Worm (Caenorhabditis elegans) whole organism, young adult: ENCODE data around the gene T15H9.4.

ENCODE experiments used
- C06A6.2 ChIP-seq: fragments of 200-800 bp; sonication (Bioruptor generic); conservative IDR thresholded peaks from 2 replicates; pipeline ENCODE4 v1.3.6; 2022; ENCODE audit warnings: missing genetic modification characterization, missing compliant biosample characterization
- D2030.7 ChIP-seq: fragments of 200-800 bp; sonication (Bioruptor generic); IDR thresholded peaks from 2 replicates; pipeline ENCODE4 v1.3.6; 2022; ENCODE audit warnings: missing genetic modification reagents, missing genetic modification characterization, missing compliant biosample characterization
- F23B12.7 ChIP-seq: sonication (generic microtip); optimal IDR thresholded peaks from 2 replicates; lab custom pipeline; 2017; ENCODE audit warnings: missing genetic modification characterization, mild to moderate bottlenecking, missing compliant biosample characterization, antibody characterized with exemption, moderate library complexity; ENCODE audit not compliant: insufficient read depth
- F33H1.4 ChIP-seq: fragments of 200-800 bp; sonication (Bioruptor generic); IDR thresholded peaks from 2 replicates; pipeline ENCODE4 v1.3.6; 2022; ENCODE audit warnings: missing genetic modification reagents, missing genetic modification characterization, missing compliant biosample characterization
- F37B4.10 ChIP-seq: fragments of 200-800 bp; sonication (Bioruptor generic); IDR thresholded peaks from 2 replicates; pipeline ENCODE4 v1.3.6; 2022; ENCODE audit warnings: missing genetic modification characterization, missing compliant biosample characterization
- F49E8.2 ChIP-seq: sonication (generic microtip); optimal IDR thresholded peaks from 3 replicates; lab custom pipeline; 2017; ENCODE audit warnings: missing genetic modification characterization, mild to moderate bottlenecking, missing compliant biosample characterization, antibody characterized with exemption, moderate library complexity; ENCODE audit not compliant: insufficient read depth
- F57A8.1 ChIP-seq: fragments of 200-800 bp; sonication (Bioruptor generic); optimal IDR thresholded peaks from 2 replicates; lab custom pipeline; 2018; ENCODE audit warnings: mild to moderate bottlenecking, missing genetic modification characterization, moderate library complexity, missing compliant biosample characterization
- F57C9.4 ChIP-seq: sonication (generic microtip); optimal IDR thresholded peaks from 2 replicates; lab custom pipeline; 2017; ENCODE audit warnings: mild to moderate bottlenecking, missing genetic modification characterization, missing compliant biosample characterization
- K11D2.4 ChIP-seq: fragments of 200-800 bp; sonication (Bioruptor generic); IDR thresholded peaks from 2 replicates; pipeline ENCODE4 v1.3.6; 2022; ENCODE audit warnings: missing genetic modification reagents, missing genetic modification characterization, missing compliant biosample characterization
- K12H6.12 ChIP-seq: fragments of 200-800 bp; sonication (Bioruptor generic); optimal IDR thresholded peaks from 2 replicates; lab custom pipeline; 2018; ENCODE audit warnings: mild to moderate bottlenecking, missing genetic modification characterization, missing compliant biosample characterization
- T26A5.8 ChIP-seq: sonication (generic microtip); optimal IDR thresholded peaks from 2 replicates; lab custom pipeline; 2016; ENCODE audit warnings: missing genetic modification characterization, missing compliant biosample characterization
- attf-5 ChIP-seq: fragments of 200-800 bp; sonication (Bioruptor generic); optimal IDR thresholded peaks from 2 replicates; lab custom pipeline; 2018; ENCODE audit warnings: mild to moderate bottlenecking, missing genetic modification characterization, missing compliant biosample characterization
- attf-6 ChIP-seq: fragments of 200-800 bp; sonication (Bioruptor generic); IDR thresholded peaks from 2 replicates; pipeline ENCODE4 v1.3.6; 2022; ENCODE audit warnings: missing genetic modification reagents, missing genetic modification characterization, missing compliant biosample characterization
- cebp-1 ChIP-seq, 2 experiments: fragments of 200-800 bp in 1 of 2; sonication (Bioruptor generic) in 1 of 2; sonication (generic microtip) in 1 of 2; IDR thresholded peaks in 1 of 2; optimal IDR thresholded peaks in 1 of 2; 2 replicates each; pipeline versions ENCODE4 v1.3.6 to Lab custom; 2017 to 2022; ENCODE audit warnings: missing compliant biosample characterization in 2 of 2, missing genetic modification characterization in 2 of 2, mild to moderate bottlenecking in 1 of 2, missing genetic modification reagents in 1 of 2, moderate library complexity in 1 of 2
- ceh-58 ChIP-seq: fragments of 200-800 bp; sonication (Bioruptor generic); IDR thresholded peaks from 2 replicates; pipeline ENCODE4 v1.3.6; 2022; ENCODE audit warnings: missing genetic modification characterization, missing compliant biosample characterization
- dox-1 ChIP-seq: fragments of 200-800 bp; sonication (Bioruptor generic); IDR thresholded peaks from 2 replicates; pipeline ENCODE4 v1.3.6; 2022; ENCODE audit warnings: missing genetic modification reagents, missing genetic modification characterization, missing compliant biosample characterization
- dpff-1 ChIP-seq: sonication (generic microtip); optimal IDR thresholded peaks from 2 replicates; lab custom pipeline; 2017; ENCODE audit warnings: mild to moderate bottlenecking, missing genetic modification characterization, missing compliant biosample characterization
- efl-1 ChIP-seq: fragments of 150-350 bp; optimal IDR thresholded peaks from 2 replicates; lab custom pipeline; 2014; ENCODE audit warnings: missing biosample characterization, missing genetic modification reagents, missing genetic modification characterization
- egl-44 ChIP-seq: fragments of 200-800 bp; sonication (Bioruptor generic); IDR thresholded peaks from 2 replicates; pipeline ENCODE4 v1.3.6; 2022; ENCODE audit warnings: missing genetic modification reagents, missing genetic modification characterization, missing compliant biosample characterization
- ekl-4 ChIP-seq: fragments of 200-800 bp; sonication (Bioruptor generic); IDR thresholded peaks from 2 replicates; pipeline ENCODE4 v1.3.6; 2022; ENCODE audit warnings: missing genetic modification reagents, missing genetic modification characterization, missing compliant biosample characterization
- hrde-1 ChIP-seq: sonication (generic microtip); optimal IDR thresholded peaks from 2 replicates; lab custom pipeline; 2016; ENCODE audit warnings: missing genetic modification characterization, mild to moderate bottlenecking, missing compliant biosample characterization, moderate library complexity, missing genotype, missing genetic modification reagents, borderline replicate concordance
- let-607 ChIP-seq, 2 experiments: fragments of 200-800 bp in 1 of 2; sonication (Bioruptor generic) in 1 of 2; sonication (generic microtip) in 1 of 2; optimal IDR thresholded peaks; 2 replicates each; lab custom pipeline; 2016 to 2018; ENCODE audit warnings: mild to moderate bottlenecking in 2 of 2, missing compliant biosample characterization in 2 of 2, missing genetic modification characterization in 2 of 2, moderate library complexity in 2 of 2, missing genotype in 1 of 2
- lin-35 ChIP-seq, 3 experiments: fragments of 150-350 bp in 2 of 3; sonication (generic microtip) in 1 of 3; optimal IDR thresholded peaks; 2 replicates each; lab custom pipeline; 2014 to 2018; ENCODE audit warnings: missing biosample characterization in 3 of 3, missing genetic modification characterization in 3 of 3, missing genetic modification reagents in 3 of 3
- lin-54 ChIP-seq: fragments of 200-800 bp; sonication (Bioruptor generic); optimal IDR thresholded peaks from 2 replicates; lab custom pipeline; 2018; ENCODE audit warnings: mild to moderate bottlenecking, missing genetic modification characterization, missing compliant biosample characterization
- lsl-1 ChIP-seq: fragments of 200-800 bp; sonication (Bioruptor generic); optimal IDR thresholded peaks from 2 replicates; lab custom pipeline; 2018; ENCODE audit warnings: mild to moderate bottlenecking, missing genetic modification characterization, moderate library complexity, missing compliant biosample characterization
- madf-6 ChIP-seq: fragments of 200-800 bp; sonication (Bioruptor generic); IDR thresholded peaks from 2 replicates; pipeline ENCODE4 v1.3.6; 2022; ENCODE audit warnings: missing genetic modification reagents, missing genetic modification characterization, missing compliant biosample characterization
- madf-8 ChIP-seq: fragments of 200-800 bp; sonication (Bioruptor generic); conservative IDR thresholded peaks from 2 replicates; pipeline ENCODE4 v1.3.6; 2022; ENCODE audit warnings: missing genetic modification reagents, missing genetic modification characterization, missing compliant biosample characterization
- mcd-1 ChIP-seq: fragments of 200-800 bp; sonication (Bioruptor generic); IDR thresholded peaks from 2 replicates; pipeline ENCODE4 v1.3.6; 2022; ENCODE audit warnings: missing genetic modification reagents, missing genetic modification characterization, missing compliant biosample characterization
- mxl-1 ChIP-seq: sonication (generic microtip); optimal IDR thresholded peaks from 2 replicates; lab custom pipeline; 2016; ENCODE audit warnings: missing genetic modification characterization, missing compliant biosample characterization
- nfyb-1 ChIP-seq: fragments of 200-800 bp; sonication (Bioruptor generic); IDR thresholded peaks from 2 replicates; pipeline ENCODE4 v1.3.6; 2022; ENCODE audit warnings: missing genetic modification reagents, missing genetic modification characterization, missing compliant biosample characterization
- nhr-120 ChIP-seq: fragments of 200-800 bp; sonication (Bioruptor generic); IDR thresholded peaks from 2 replicates; pipeline ENCODE4 v1.3.6; 2022; ENCODE audit warnings: missing genetic modification characterization, missing compliant biosample characterization
- nhr-80 ChIP-seq: sonication (generic microtip); optimal IDR thresholded peaks from 2 replicates; lab custom pipeline; 2016; ENCODE audit warnings: missing genetic modification characterization, missing compliant biosample characterization
- nhr-90 ChIP-seq: sonication (generic microtip); optimal IDR thresholded peaks from 2 replicates; lab custom pipeline; 2016; ENCODE audit warnings: missing genotype, mild to moderate bottlenecking, missing genetic modification characterization, missing compliant biosample characterization
- rec-8 ChIP-seq, 2 experiments: sonication (generic microtip); optimal IDR thresholded peaks; 2 replicates each; lab custom pipeline; 2016; ENCODE audit warnings: mild to moderate bottlenecking in 2 of 2, missing genetic modification characterization in 2 of 2, missing genetic modification reagents in 2 of 2, missing genotype in 2 of 2, missing biosample characterization in 1 of 2, missing compliant biosample characterization in 1 of 2, moderate library complexity in 1 of 2
- snpc-1.3 ChIP-seq: sonication (generic microtip); optimal IDR thresholded peaks from 2 replicates; lab custom pipeline; 2017; ENCODE audit warnings: missing genetic modification characterization, mild to moderate bottlenecking, missing compliant biosample characterization, antibody characterized with exemption, moderate library complexity, missing genotype, missing genetic modification reagents; ENCODE audit not compliant: insufficient read depth
- snpc-3.4 ChIP-seq: sonication (generic microtip); optimal IDR thresholded peaks from 2 replicates; lab custom pipeline; 2017; ENCODE audit warnings: missing genetic modification characterization, mild to moderate bottlenecking, missing compliant biosample characterization, antibody characterized with exemption, moderate library complexity, missing genotype, missing genetic modification reagents
- sptf-2 ChIP-seq: fragments of 200-800 bp; sonication (Bioruptor generic); optimal IDR thresholded peaks from 2 replicates; lab custom pipeline; 2018; ENCODE audit warnings: mild to moderate bottlenecking, missing genetic modification characterization, missing compliant biosample characterization
- unc-62 ChIP-seq: fragments of 150-350 bp; optimal IDR thresholded peaks from 2 replicates; lab custom pipeline; 2014; ENCODE audit warnings: missing biosample characterization, missing genetic modification reagents, missing genetic modification characterization
- xnd-1 ChIP-seq: sonication (generic microtip); optimal IDR thresholded peaks from 2 replicates; lab custom pipeline; 2016; ENCODE audit warnings: missing genotype, missing genetic modification reagents, missing genetic modification characterization, missing compliant biosample characterization
- zfh-2 ChIP-seq: fragments of 200-800 bp; sonication (Bioruptor generic); conservative IDR thresholded peaks from 2 replicates; pipeline ENCODE4 v1.3.6; 2022; ENCODE audit warnings: missing genetic modification reagents, missing genetic modification characterization, missing compliant biosample characterization
- ztf-26 ChIP-seq: sonication (generic microtip); optimal IDR thresholded peaks from 2 replicates; lab custom pipeline; 2017; ENCODE audit warnings: missing genetic modification characterization, missing compliant biosample characterization
- ztf-6 ChIP-seq: fragments of 200-800 bp; sonication (Bioruptor generic); IDR thresholded peaks from 2 replicates; pipeline ENCODE4 v1.3.6; 2022; ENCODE audit warnings: missing genetic modification reagents, missing genetic modification characterization, missing compliant biosample characterization

Gene T15H9.4

ce11 chrII:9646122-9646555, 34.5 kb downstream of the T15H9.4 start (continued):
- TF ChIP-seq K12H6.12 (peak; percentile 61), lin-54 (GFP tag; lab: Kevin White, UChicago) (peak; percentile 37), ceh-58 (GFP tag; lab: Robert Waterston, UW) (no peak), zfh-2 (peak; percentile 91), F57A8.1 (GFP tag; lab: Kevin White, UChicago) (no peak), mxl-1 (tag; lab: Kevin White, UChicago) (no peak), lin-35 (GFP tag; optimal IDR thresholded peaks at IDR 0.05; lab: Kevin White, UChicago) (peak in 1 of 3 experiments; percentile 51), nfyb-1 (GFP tag; lab: Robert Waterston, UW) (peak; percentile 64; the same call in 1 of the 2 replicates), cebp-1 (GFP tag; IDR thresholded peaks at IDR 0.05; lab: Robert Waterston, UW) (no peak), cebp-1 (tag; optimal IDR thresholded peaks at IDR 0.05; lab: Kevin White, UChicago) (peak; percentile 64), snpc-3.4 (no peak), K11D2.4 (0 out of 2 replicates have a peak, but pooled peaks have one; percentile 42), mcd-1 (GFP tag; lab: Robert Waterston, UW) (peak; percentile 60), nhr-90 (tag; lab: Kevin White, UChicago) (no peak), ekl-4 (no peak), attf-5 (peak; percentile 67), C06A6.2 (no peak)
- TF ChIP-seq, all 124 proteins: peak for 27

DNA sequence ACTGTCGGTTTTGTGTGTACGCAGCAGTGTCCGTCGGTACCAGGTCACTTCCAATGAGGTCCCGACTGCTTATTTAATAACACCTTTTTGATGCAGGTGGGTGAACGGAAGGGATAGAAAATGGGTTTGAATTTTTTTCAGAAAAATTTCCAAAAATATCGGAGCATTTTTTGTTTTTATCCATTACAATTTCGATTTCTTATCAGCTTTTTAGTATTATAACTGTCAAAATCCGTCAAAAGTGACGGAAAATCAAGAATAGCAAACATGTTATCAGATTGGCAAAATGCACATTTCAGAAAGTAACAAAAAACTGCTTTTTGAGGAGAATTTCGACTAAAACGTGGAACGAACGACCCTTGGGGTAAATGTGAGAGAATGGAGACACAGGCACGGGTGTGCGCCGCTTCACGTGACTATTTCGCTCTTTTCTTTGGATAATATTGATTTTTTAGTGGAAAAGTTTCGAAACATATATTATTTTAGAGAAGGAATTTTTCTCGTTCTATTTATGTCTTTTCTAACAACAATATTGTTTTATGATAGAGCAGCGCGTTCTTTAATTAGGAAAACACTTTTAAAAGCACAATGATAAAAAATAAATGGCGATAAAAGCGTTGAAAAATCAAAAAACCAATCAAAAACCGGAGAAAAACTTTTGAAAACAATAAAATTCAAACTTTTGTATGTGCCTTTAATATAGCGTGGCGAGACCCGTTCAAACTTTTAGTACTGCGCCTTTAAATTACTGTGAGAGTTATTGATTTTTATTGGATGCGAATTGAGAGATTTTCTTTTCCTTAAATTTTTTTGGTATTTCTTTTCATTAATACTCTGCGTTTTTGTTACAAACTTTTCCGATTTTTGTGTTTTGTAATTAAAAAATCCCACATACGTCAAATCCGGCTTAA, 35.5 kb downstream of the T15H9.4 start, which contains the start of gene sqv-8:
TSS of gene sqv-8 (plus strand) at position 51 of the 911 bp plus-strand sequence.
- TF ChIP-seq nhr-120 (no peak), nfyb-1 (GFP tag; lab: Robert Waterston, UW) (no peak), ceh-58 (GFP tag; lab: Robert Waterston, UW) (no peak), cebp-1 (GFP tag; IDR thresholded peaks at IDR 0.05; lab: Robert Waterston, UW) (no peak), cebp-1 (tag; optimal IDR thresholded peaks at IDR 0.05; lab: Kevin White, UChicago) (peak; percentile 77), F33H1.4 (GFP tag; lab: Robert Waterston, UW) (peak; percentile 94), F23B12.7 (peak; percentile 12), D2030.7 (GFP tag; lab: Robert Waterston, UW) (peak; percentile 62; the same call in 1 of the 2 replicates), madf-8 (GFP tag; lab: Robert Waterston, UW) (peak; percentile 76), xnd-1 (tag; lab: Kevin White, UChicago) (peak; percentile 94), attf-6 (GFP tag; lab: Robert Waterston, UW) (no peak), ztf-26 (tag; lab: Kevin White, UChicago) (no peak), lin-54 (GFP tag; lab: Kevin White, UChicago) (peak; percentile 80), hrde-1 (tag; lab: Kevin White, UChicago) (no peak), attf-5 (peak; percentile 20), egl-44 (GFP tag; lab: Robert Waterston, UW) (no peak), ztf-6 (GFP tag; lab: Robert Waterston, UW) (no peak), let-607 (tag; optimal IDR thresholded peaks at IDR 0.05; lab: Kevin White, UChicago) (peak; percentile 37 to 43), dpff-1 (tag; lab: Kevin White, UChicago) (no peak), snpc-1.3 (tag; lab: Kevin White, UChicago) (peak; percentile 70), unc-62 (GFP tag; lab: Kevin White, UChicago) (peak; percentile 28), rec-8 (tag; optimal IDR thresholded peaks at IDR 0.05; lab: Kevin White, UChicago) (no peak), T26A5.8 (no peak), snpc-3.4 (no peak), nhr-80 (tag; lab: Kevin White, UChicago) (peak; percentile 65), F37B4.10 (GFP tag; lab: Robert Waterston, UW) (no peak), F57C9.4 (tag; lab: Kevin White, UChicago) (no peak), C06A6.2 (no peak), efl-1 (GFP tag; lab: Kevin White, UChicago) (peak; percentile 41), sptf-2 (GFP tag; lab: Kevin White, UChicago) (no peak), madf-6 (GFP tag; lab: Robert Waterston, UW) (peak; percentile 97), lsl-1 (peak; percentile 96), dox-1 (GFP tag; lab: Robert Waterston, UW) (0 out of 2 replicates have a peak, but pooled peaks have one; percentile 17), F49E8.2 (tag; lab: Kevin White, UChicago) (peak; percentile 11)
